Fruit fly (Drosophila melanogaster) whole organism, adult: ENCODE data around the gene CG11384.

Experiments used
- CG11617 ChIP-seq: fragments of 200-800 bp; sonication (Bioruptor generic); optimal IDR thresholded peaks from 2 replicates; lab custom pipeline; 2017; ENCODE audit warnings: mild to moderate bottlenecking, missing biosample characterization, missing genetic modification reagents, missing genetic modification characterization
- CG12768 ChIP-seq: fragments of 200-800 bp; sonication (Bioruptor generic); optimal IDR thresholded peaks from 2 replicates; lab custom pipeline; 2017; ENCODE audit warnings: missing biosample characterization, missing genetic modification characterization, mild to moderate bottlenecking, moderate library complexity, missing genetic modification reagents
- CG14711 ChIP-seq: fragments of 200-800 bp; sonication (Bioruptor generic); optimal IDR thresholded peaks from 2 replicates; lab custom pipeline; 2018; ENCODE audit warnings: missing biosample characterization, mild to moderate bottlenecking, missing genetic modification characterization, moderate library complexity
- CG1620 ChIP-seq: fragments of 200-800 bp; sonication (Bioruptor generic); optimal IDR thresholded peaks from 2 replicates; lab custom pipeline; 2016; ENCODE audit warnings: missing biosample characterization, missing genetic modification characterization
- CG33017 ChIP-seq: fragments of 200-800 bp; sonication (Bioruptor generic); optimal IDR thresholded peaks from 2 replicates; lab custom pipeline; 2018; ENCODE audit warnings: missing biosample characterization, mild to moderate bottlenecking, missing genetic modification characterization, moderate library complexity
- CG5204 ChIP-seq: fragments of 200-800 bp; sonication (Bioruptor generic); optimal IDR thresholded peaks from 2 replicates; lab custom pipeline; 2016; ENCODE audit warnings: missing biosample characterization, missing genetic modification characterization
- CG7045 ChIP-seq: fragments of 200-800 bp; sonication (Bioruptor generic); optimal IDR thresholded peaks from 2 replicates; lab custom pipeline; 2017; ENCODE audit warnings: missing biosample characterization, mild to moderate bottlenecking, missing genetic modification characterization
- CG7101 ChIP-seq: fragments of 200-800 bp; sonication (Bioruptor generic); optimal IDR thresholded peaks from 2 replicates; lab custom pipeline; 2018; ENCODE audit warnings: missing biosample characterization, mild to moderate bottlenecking, missing genetic modification characterization, moderate library complexity
- Clk ChIP-seq: fragments of 200-800 bp; sonication (Bioruptor generic); optimal IDR thresholded peaks from 2 replicates; lab custom pipeline; 2017; ENCODE audit warnings: missing biosample characterization, missing genetic modification characterization
- Crg-1 ChIP-seq: fragments of 200-800 bp; sonication (Bioruptor generic); optimal IDR thresholded peaks from 2 replicates; lab custom pipeline; 2016; ENCODE audit warnings: missing biosample characterization, missing genetic modification characterization
- Hr96 ChIP-seq: fragments of 200-800 bp; sonication (Bioruptor generic); optimal IDR thresholded peaks from 2 replicates; lab custom pipeline; 2016; ENCODE audit warnings: missing biosample characterization, missing genetic modification characterization
- Mnt ChIP-seq: fragments of 200-800 bp; sonication (Bioruptor generic); optimal IDR thresholded peaks from 2 replicates; lab custom pipeline; 2016; ENCODE audit warnings: missing biosample characterization, mild to moderate bottlenecking, missing genetic modification characterization
- bab1 ChIP-seq: fragments of 200-800 bp; sonication (Bioruptor generic); optimal IDR thresholded peaks from 3 replicates; lab custom pipeline; 2019; ENCODE audit warnings: missing biosample characterization, mild to moderate bottlenecking, missing genetic modification characterization, moderate library complexity
- cic ChIP-seq: fragments of 200-800 bp; sonication (Bioruptor generic); optimal IDR thresholded peaks from 2 replicates; lab custom pipeline; 2017; ENCODE audit warnings: missing biosample characterization, mild to moderate bottlenecking, missing genetic modification characterization, moderate library complexity
- cnc ChIP-seq, 2 experiments: fragments of >200 bp; optimal IDR thresholded peaks; 2 replicates each; lab custom pipeline; 2017
- kay ChIP-seq: fragments of 200-800 bp; sonication (Bioruptor generic); peaks from one replicate; lab custom pipeline; 2016; ENCODE audit warnings: missing biosample characterization, missing genetic modification characterization, borderline replicate concordance
- ovo ChIP-seq: fragments of 200-800 bp; sonication (Bioruptor generic); optimal IDR thresholded peaks from 2 replicates; lab custom pipeline; 2016; ENCODE audit warnings: missing biosample characterization, missing genetic modification characterization
- pad ChIP-seq: fragments of 200-800 bp; sonication (Bioruptor generic); optimal IDR thresholded peaks from 3 replicates; lab custom pipeline; 2017; ENCODE audit warnings: missing biosample characterization, missing genetic modification characterization, mild to moderate bottlenecking, moderate library complexity, missing genetic modification reagents
- tj ChIP-seq: fragments of 200-800 bp; sonication (Bioruptor generic); optimal IDR thresholded peaks from 3 replicates; lab custom pipeline; 2017; ENCODE audit warnings: missing biosample characterization, mild to moderate bottlenecking, missing genetic modification characterization, moderate library complexity
- toe ChIP-seq: fragments of 200-800 bp; sonication (Bioruptor generic); optimal IDR thresholded peaks from 2 replicates; lab custom pipeline; 2016; ENCODE audit warnings: missing biosample characterization, missing genetic modification characterization

Gene CG11384

dm6 chrX:1175993-1176392 lies at the start of gene CG11384:
Gene CG11384 (minus strand): TSS chrX:1176035.
- TF ChIP-seq CG7101 (tag; lab: Kevin White, UChicago) (no peak), Hr96 (GFP tag; lab: Kevin White, UChicago) (no peak), CG33017 (tag; lab: Kevin White, UChicago) (no peak), Crg-1 (no peak), CG12768 (no peak)

dm6 chrX:1216681-1217080 lies 40.8 kb upstream of the CG11384 start:
- no peak for TF ChIP-seq Mnt (GFP tag; lab: Kevin White, UChicago)
- no peak for TF ChIP-seq CG7045 (GFP tag; lab: Kevin White, UChicago)
- no peak for TF ChIP-seq Crg-1
- TF ChIP-seq bab1 (GFP tag; lab: Kevin White, UChicago), result no peak
- TF ChIP-seq Clk, result no peak
- TF ChIP-seq cnc (optimal IDR thresholded peaks at IDR 0.05; lab: Kevin White, UChicago), result no peak
- TF ChIP-seq CG7101 (tag; lab: Kevin White, UChicago), result no peak
- no peak for TF ChIP-seq tj (GFP tag; lab: Kevin White, UChicago)
- TF ChIP-seq CG5204 (GFP tag; lab: Kevin White, UChicago), result no peak
- no peak for TF ChIP-seq CG1620

dm6 chrX:1215000-1215399 lies 39.2 kb upstream of the CG11384 start, which contains the start of gene CG11398:
Gene CG11398 (minus strand): TSS chrX:1215156.
- TF ChIP-seq Hr96 (GFP tag; lab: Kevin White, UChicago) (no peak), CG12768 (no peak), kay (no peak), CG7101 (tag; lab: Kevin White, UChicago) (no peak), Clk (no peak), Mnt (GFP tag; lab: Kevin White, UChicago) (no peak), bab1 (GFP tag; lab: Kevin White, UChicago) (peak; percentile 40), tj (GFP tag; lab: Kevin White, UChicago) (no peak), CG11617 (GFP tag; lab: Kevin White, UChicago) (no peak), CG5204 (GFP tag; lab: Kevin White, UChicago) (no peak), CG33017 (tag; lab: Kevin White, UChicago) (no peak), CG7045 (GFP tag; lab: Kevin White, UChicago) (no peak), Crg-1 (no peak), pad (GFP tag; lab: Kevin White, UChicago) (no peak), cic (GFP tag; lab: Kevin White, UChicago) (peak; percentile 2), ovo (GFP tag; lab: Kevin White, UChicago) (no peak), CG14711 (tag; lab: Kevin White, UChicago) (no peak), cnc (optimal IDR thresholded peaks at IDR 0.05; lab: Kevin White, UChicago) (no peak)

- no peak for TF ChIP-seq CG1620
Measured at dm6 chrX:1209251-1210020, 33.6 kb upstream of the CG11384 start, which contains the start of gene CG11382. Gene CG11382 (plus strand): TSS chrX:1209970.

dm6 chrX:1206437-1206836 lies 30.6 kb upstream of the CG11384 start, which contains the start of gene CG14624:
Gene CG14624 (plus strand): TSS chrX:1206737.
- TF ChIP-seq tj (GFP tag; lab: Kevin White, UChicago) (peak; percentile 57), CG33017 (tag; lab: Kevin White, UChicago) (no peak)

- TF ChIP-seq CG7045 (GFP tag; lab: Kevin White, UChicago) (no peak), ovo (GFP tag; lab: Kevin White, UChicago) (no peak), Clk (no peak), tj (GFP tag; lab: Kevin White, UChicago) (no peak), Mnt (GFP tag; lab: Kevin White, UChicago) (no peak), CG1620 (no peak), CG33017 (tag; lab: Kevin White, UChicago) (no peak), kay (no peak), CG5204 (GFP tag; lab: Kevin White, UChicago) (no peak), Hr96 (GFP tag; lab: Kevin White, UChicago) (no peak), CG11617 (GFP tag; lab: Kevin White, UChicago) (no peak), cnc (optimal IDR thresholded peaks at IDR 0.05; lab: Kevin White, UChicago) (no peak)
Measured at dm6 chrX:1203477-1203876, 27.6 kb upstream of the CG11384 start, which contains the start of gene CG11381. Gene CG11381 (plus strand): TSS chrX:1203777.

- TF ChIP-seq CG14711 (tag; lab: Kevin White, UChicago) (no peak), CG7101 (tag; lab: Kevin White, UChicago) (no peak), Mnt (GFP tag; lab: Kevin White, UChicago) (no peak), Clk (no peak), CG33017 (tag; lab: Kevin White, UChicago) (no peak), kay (no peak), bab1 (GFP tag; lab: Kevin White, UChicago) (no peak), CG5204 (GFP tag; lab: Kevin White, UChicago) (no peak), CG1620 (no peak), ovo (GFP tag; lab: Kevin White, UChicago) (no peak), toe (GFP tag; lab: Kevin White, UChicago) (no peak), Crg-1 (no peak)
Measured at dm6 chrX:1199246-1199645, 23.4 kb upstream of the CG11384 start, which contains the start of gene CG14625. Gene CG14625 (plus strand): TSS chrX:1199546.
